Fruit fly (Drosophila melanogaster) whole organism, pupa: Measurements from ENCODE around the gene CG6901.
A peak's percentile ranks its signal among the peaks of the same experiment; 100 is the strongest.

ENCODE experiments used
- CG10348 ChIP-seq: fragments of 200-800 bp; sonication (Bioruptor generic); IDR thresholded peaks from 2 replicates; pipeline ENCODE4 v1.3.6; 2022; ENCODE audit warnings: missing biosample characterization, missing genetic modification characterization
- CG12605 ChIP-seq: fragments of 200-800 bp; sonication (Bioruptor generic); IDR thresholded peaks from 2 replicates; pipeline ENCODE4 v1.3.6; 2022; ENCODE audit warnings: missing biosample characterization, missing genetic modification characterization
- CG13204 ChIP-seq: fragments of 200-800 bp; sonication (Bioruptor generic); optimal IDR thresholded peaks from 2 replicates; lab custom pipeline; 2018; ENCODE audit warnings: missing biosample characterization, mild to moderate bottlenecking, missing genetic modification characterization, moderate library complexity
- CG14655 ChIP-seq: fragments of 200-800 bp; sonication (Bioruptor generic); optimal IDR thresholded peaks from 3 replicates; lab custom pipeline; 2017; ENCODE audit warnings: mild to moderate bottlenecking, missing biosample characterization, missing genetic modification reagents, missing genetic modification characterization
- CG15710 ChIP-seq: fragments of 200-800 bp; sonication (Bioruptor generic); optimal IDR thresholded peaks from 2 replicates; lab custom pipeline; 2018; ENCODE audit warnings: missing biosample characterization, mild to moderate bottlenecking, missing genetic modification characterization, moderate library complexity
- CG17806 ChIP-seq: fragments of 200-800 bp; sonication (Bioruptor generic); optimal IDR thresholded peaks from 2 replicates; lab custom pipeline; 2018; ENCODE audit warnings: missing biosample characterization, mild to moderate bottlenecking, missing genetic modification characterization, moderate library complexity
- CG32121 ChIP-seq: fragments of 200-800 bp; sonication (Bioruptor generic); IDR thresholded peaks from 2 replicates; pipeline ENCODE4 v1.3.6; 2022; ENCODE audit warnings: missing biosample characterization, missing genetic modification characterization
- CG34367 ChIP-seq: fragments of 200-800 bp; sonication (Bioruptor generic); optimal IDR thresholded peaks from 2 replicates; lab custom pipeline; 2018; ENCODE audit warnings: missing biosample characterization, mild to moderate bottlenecking, missing genetic modification characterization
- CG4496 ChIP-seq: fragments of 200-800 bp; sonication (Bioruptor generic); IDR thresholded peaks from 3 replicates; pipeline ENCODE4 v1.3.6; 2022; ENCODE audit warnings: missing biosample characterization, missing genetic modification characterization
- CG8159 ChIP-seq: fragments of 200-800 bp; sonication (Bioruptor generic); optimal IDR thresholded peaks from 3 replicates; lab custom pipeline; 2018; ENCODE audit warnings: missing biosample characterization, mild to moderate bottlenecking, missing genetic modification characterization, moderate library complexity
- CG8301 ChIP-seq: fragments of 200-800 bp; sonication (Bioruptor generic); optimal IDR thresholded peaks from 2 replicates; lab custom pipeline; 2018; ENCODE audit warnings: missing biosample characterization, mild to moderate bottlenecking, missing genetic modification characterization
- CG9948 ChIP-seq: fragments of 200-800 bp; sonication (Bioruptor generic); optimal IDR thresholded peaks from 2 replicates; lab custom pipeline; 2018; ENCODE audit warnings: missing biosample characterization, mild to moderate bottlenecking, missing genetic modification characterization, moderate library complexity
- D1 ChIP-seq: fragments of 200-800 bp; sonication (Bioruptor generic); optimal IDR thresholded peaks from 2 replicates; lab custom pipeline; 2018; ENCODE audit warnings: missing biosample characterization, mild to moderate bottlenecking, missing genetic modification characterization, moderate library complexity
- EcR ChIP-seq: fragments of 200-800 bp; sonication (Bioruptor generic); optimal IDR thresholded peaks from 3 replicates; lab custom pipeline; 2019; ENCODE audit warnings: missing biosample characterization, missing genetic modification characterization, mild to moderate bottlenecking, moderate library complexity, missing genetic modification reagents
- Ets98B ChIP-seq: fragments of 200-800 bp; sonication (Bioruptor generic); IDR thresholded peaks from 2 replicates; pipeline ENCODE4 v1.3.6; 2022; ENCODE audit warnings: missing biosample characterization, missing genetic modification characterization
- Pif1A ChIP-seq: fragments of 200-800 bp; sonication (Bioruptor generic); optimal IDR thresholded peaks from 3 replicates; lab custom pipeline; 2016; ENCODE audit warnings: missing biosample characterization, missing genetic modification characterization
- Pif1B ChIP-seq: fragments of 200-800 bp; sonication (Bioruptor generic); optimal IDR thresholded peaks from 3 replicates; lab custom pipeline; 2016; ENCODE audit warnings: missing biosample characterization, missing genetic modification characterization
- Snoo ChIP-seq: fragments of 200-800 bp; sonication (Bioruptor generic); optimal IDR thresholded peaks from 3 replicates; lab custom pipeline; 2017; ENCODE audit warnings: missing biosample characterization, mild to moderate bottlenecking, missing genetic modification characterization, inconsistent platforms
- fd96Ca ChIP-seq: fragments of 200-800 bp; sonication (Bioruptor generic); IDR thresholded peaks from 3 replicates; pipeline ENCODE4 v1.3.6; 2022; ENCODE audit warnings: missing biosample characterization, missing genetic modification characterization
- gl ChIP-seq: fragments of 200-800 bp; sonication (Bioruptor generic); optimal IDR thresholded peaks from 2 replicates; lab custom pipeline; 2018; ENCODE audit warnings: missing biosample characterization, mild to moderate bottlenecking, missing genetic modification characterization
- rn ChIP-seq: fragments of 200-800 bp; sonication (Bioruptor generic); IDR thresholded peaks from 2 replicates; pipeline ENCODE4 v1.3.6; 2022; ENCODE audit warnings: missing biosample characterization, missing genetic modification characterization

CG6901 gene

dm6 chr3R:16356215-16356862, 33.1 kb downstream of the CG6901 start:
- TF ChIP-seq CG34367 (tag; lab: Kevin White, UChicago) (no peak), CG15710 (no peak)
- TF ChIP-seq, all 21 proteins: peak for 0

dm6 chr3R:16356863-16357215, 33.6 kb downstream of the CG6901 start, which contains the start of gene CG10311:
TSS of gene CG10311 (minus strand) at chr3R:16357015.
- TF ChIP-seq CG34367 (tag; lab: Kevin White, UChicago) = no peak
- TF ChIP-seq CG13204 = no peak
- no peak for TF ChIP-seq D1 (tag; lab: Kevin White, UChicago)
- TF ChIP-seq gl = no peak
- no peak for TF ChIP-seq Pif1B (GFP tag; lab: Kevin White, UChicago)
- no peak for TF ChIP-seq CG12605 (GFP tag; lab: Robert Waterston, UW)
- 0 out of 3 replicates have a peak, but pooled peaks have one; percentile 22 for TF ChIP-seq fd96Ca (GFP tag; lab: Robert Waterston, UW)
- no peak for TF ChIP-seq CG15710
- no peak for TF ChIP-seq EcR (GFP tag; lab: Kevin White, UChicago)
- TF ChIP-seq CG17806 (tag; lab: Kevin White, UChicago) = no peak
- TF ChIP-seq Pif1A = no peak
- TF ChIP-seq Snoo (tag; lab: Kevin White, UChicago) = no peak
- peak; percentile 33; the same call in 1 of the 2 replicates for TF ChIP-seq Ets98B (GFP tag; lab: Robert Waterston, UW)
- no peak for TF ChIP-seq rn
- TF ChIP-seq CG8301 (tag; lab: Kevin White, UChicago) = no peak
- peak; percentile 24; the same call in 1 of the 2 replicates for TF ChIP-seq CG32121 (GFP tag; lab: Robert Waterston, UW)
- no peak for TF ChIP-seq CG9948 (tag; lab: Kevin White, UChicago)
- TF ChIP-seq CG14655 = no peak
- TF ChIP-seq CG8159 (tag; lab: Kevin White, UChicago) = no peak
- TF ChIP-seq CG4496 (GFP tag; lab: Robert Waterston, UW) = no peak; the same call in 2 of the 3 replicates

dm6 chr3R:16359098-16359497, 35.9 kb downstream of the CG6901 start, which contains the start of gene CG17931:
TSS of gene CG17931 (minus strand) at chr3R:16359466.
- TF ChIP-seq CG14655 = no peak
- TF ChIP-seq D1 (tag; lab: Kevin White, UChicago) = peak; percentile 14
- TF ChIP-seq EcR (GFP tag; lab: Kevin White, UChicago) = no peak
- no peak for TF ChIP-seq CG12605 (GFP tag; lab: Robert Waterston, UW)
- TF ChIP-seq Pif1B (GFP tag; lab: Kevin White, UChicago) = no peak
- no peak for TF ChIP-seq CG8301 (tag; lab: Kevin White, UChicago)
- TF ChIP-seq CG8159 (tag; lab: Kevin White, UChicago) = no peak
- TF ChIP-seq CG15710 = no peak

dm6 chr3R:16360008-16360407, 36.8 kb downstream of the CG6901 start, which contains the start of gene CG42446:
TSS of gene CG42446 (minus strand) at chr3R:16360108.
- TF ChIP-seq CG32121 (GFP tag; lab: Robert Waterston, UW) (no peak), CG13204 (no peak), Pif1B (GFP tag; lab: Kevin White, UChicago) (no peak), D1 (tag; lab: Kevin White, UChicago) (no peak), CG34367 (tag; lab: Kevin White, UChicago) (no peak), CG4496 (GFP tag; lab: Robert Waterston, UW) (no peak), CG8159 (tag; lab: Kevin White, UChicago) (no peak), Pif1A (no peak), rn (no peak), EcR (GFP tag; lab: Kevin White, UChicago) (no peak), gl (no peak), fd96Ca (GFP tag; lab: Robert Waterston, UW) (no peak), CG12605 (GFP tag; lab: Robert Waterston, UW) (no peak), Snoo (tag; lab: Kevin White, UChicago) (no peak), Ets98B (GFP tag; lab: Robert Waterston, UW) (no peak), CG14655 (no peak), CG8301 (tag; lab: Kevin White, UChicago) (no peak), CG9948 (tag; lab: Kevin White, UChicago) (no peak), CG10348 (GFP tag; lab: Robert Waterston, UW) (no peak)

dm6 chr3R:16368288-16368687, 45.1 kb downstream of the CG6901 start, which contains the start of gene js:
TSS of gene js (minus strand) at chr3R:16368306.
- TF ChIP-seq CG10348 (GFP tag; lab: Robert Waterston, UW) (peak; percentile 53), EcR (GFP tag; lab: Kevin White, UChicago) (no peak), rn (no peak), Pif1A (peak; percentile 76), gl (no peak), CG13204 (no peak), Pif1B (GFP tag; lab: Kevin White, UChicago) (peak; percentile 49), fd96Ca (GFP tag; lab: Robert Waterston, UW) (no peak; the same call in 1 of the 3 replicates), CG8159 (tag; lab: Kevin White, UChicago) (no peak), Snoo (tag; lab: Kevin White, UChicago) (no peak), CG34367 (tag; lab: Kevin White, UChicago) (no peak), CG8301 (tag; lab: Kevin White, UChicago) (peak; percentile 81), CG15710 (no peak), CG14655 (no peak), CG17806 (tag; lab: Kevin White, UChicago) (no peak), D1 (tag; lab: Kevin White, UChicago) (no peak), CG9948 (tag; lab: Kevin White, UChicago) (no peak), Ets98B (GFP tag; lab: Robert Waterston, UW) (no peak; the same call in 1 of the 2 replicates), CG12605 (GFP tag; lab: Robert Waterston, UW) (0 out of 2 replicates have a peak, but pooled peaks have one; percentile 10), CG32121 (GFP tag; lab: Robert Waterston, UW) (peak; percentile 63), CG4496 (GFP tag; lab: Robert Waterston, UW) (peak; percentile 70; the same call in 2 of the 3 replicates)
